Worm (Caenorhabditis elegans): Measurements from ENCODE around the gene C16C8.25.

Gene C16C8.25

DNA sequence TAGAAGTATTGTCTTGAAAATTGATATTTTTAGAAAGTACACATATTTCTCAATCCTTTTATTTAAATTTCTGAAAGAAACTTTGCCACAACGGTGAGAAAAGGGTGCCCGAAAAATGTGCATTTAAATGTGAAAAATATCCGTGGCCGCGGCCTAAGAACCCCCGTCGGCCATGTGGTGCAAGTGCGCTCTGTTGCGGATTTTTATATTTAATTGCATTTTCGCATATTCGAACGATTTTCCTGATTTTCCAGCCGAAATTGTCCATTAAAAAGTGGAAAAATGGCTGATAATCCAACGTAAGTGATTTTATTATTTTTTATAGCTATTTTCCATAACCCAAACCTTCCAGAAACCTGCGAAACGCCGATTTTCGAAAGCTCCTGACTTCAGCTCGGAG is 33.2 kb downstream of the C16C8.25 start, which contains the start of gene smu-2:
smu-2 (plus strand) TSS at position 178 of the 400 bp plus-strand sequence.
- TF ChIP-seq rcor-1 (GFP tag; IDR thresholded peaks at IDR 0.05) (peak; percentile 35; the same call in 1 of the 2 replicates), pha-4 (tag; optimal IDR thresholded peaks at IDR 0.05) (no peak), athp-1 (tag; optimal IDR thresholded peaks at IDR 0.05) (peak; percentile 70), somi-1 (GFP tag; optimal IDR thresholded peaks at IDR 0.05) (no peak), ceh-27 (GFP tag; optimal IDR thresholded peaks at IDR 0.05) (peak; percentile 72), K12H6.12 (tag; optimal IDR thresholded peaks at IDR 0.05) (peak; percentile 35), let-607 (tag; optimal IDR thresholded peaks at IDR 0.05) (peak in 1 of 2 experiments; percentile 18), ets-4 (GFP tag; optimal IDR thresholded peaks at IDR 0.05) (no peak), ztf-25 (GFP tag; IDR thresholded peaks at IDR 0.05) (0 out of 2 replicates have a peak, but pooled peaks have one; percentile 32), madf-8 (GFP tag; conservative IDR thresholded peaks at IDR 0.05) (peak; percentile 39), tbx-9 (tag; optimal IDR thresholded peaks at IDR 0.05; ENCODE audit: borderline replicate concordance) (no peak), lin-35 (GFP tag; optimal IDR thresholded peaks at IDR 0.05) (no peak), ceh-79 (tag; optimal IDR thresholded peaks at IDR 0.05) (no peak), let-526 (GFP tag; IDR thresholded peaks at IDR 0.05) (0 out of 2 replicates have a peak, but pooled peaks have one; percentile 42), Y79H2A.3 (GFP tag; conservative IDR thresholded peaks at IDR 0.05) (no peak), tbp1 (GFP tag; optimal IDR thresholded peaks at IDR 0.05) (peak; percentile 44), mel-28 (tag; optimal IDR thresholded peaks at IDR 0.05; ENCODE audit: borderline replicate concordance) (no peak), F49E8.2 (tag; optimal IDR thresholded peaks at IDR 0.05; ENCODE audit: insufficient read depth) (peak; percentile 1), D2030.7 (GFP tag; IDR thresholded peaks at IDR 0.05) (0 out of 2 replicates have a peak, but pooled peaks have one; percentile 15), attf-3 (GFP tag; conservative IDR thresholded peaks at IDR 0.05) (no peak; the same call in 1 of the 2 replicates), lin-26 (GFP tag; IDR thresholded peaks at IDR 0.05) (0 out of 2 replicates have a peak, but pooled peaks have one; percentile 34), snpc-4 (GFP tag; optimal IDR thresholded peaks at IDR 0.05) (no peak), snpc-4 (tag; optimal IDR thresholded peaks at IDR 0.05) (peak in 1 of 4 experiments; percentile 23), attf-5 (GFP tag; optimal IDR thresholded peaks at IDR 0.05) (peak; percentile 80), B0261.1 (tag; optimal IDR thresholded peaks at IDR 0.05) (peak; percentile 1), him-1 (tag; optimal IDR thresholded peaks at IDR 0.05) (peak; percentile 51), F57A8.1 (GFP tag; optimal IDR thresholded peaks at IDR 0.05) (no peak), ZK185.1 (tag; optimal IDR thresholded peaks at IDR 0.05; ENCODE audit: poor library complexity, severe bottlenecking) (no peak), Y56A3A.18 (GFP tag; IDR thresholded peaks at IDR 0.05) (no peak), mcd-1 (GFP tag; IDR thresholded peaks at IDR 0.05) (peak; percentile 97), rec-8 (tag; optimal IDR thresholded peaks at IDR 0.05) (peak; percentile 14 to 34), hmg-1.2 (GFP tag; IDR thresholded peaks at IDR 0.05) (peak; percentile 49; the same call in 1 of the 2 replicates), ztf-18 (tag; optimal IDR thresholded peaks at IDR 0.05) (peak; percentile 13), hlh-26 (GFP tag; conservative IDR thresholded peaks at IDR 0.05) (no peak), efl-1 (GFP tag; optimal IDR thresholded peaks at IDR 0.05) (peak; percentile 11), nhr-80 (tag; optimal IDR thresholded peaks at IDR 0.05) (no peak), lsl-1 (GFP tag; optimal IDR thresholded peaks at IDR 0.05) (peak; percentile 50), C06A6.2 (GFP tag; conservative IDR thresholded peaks at IDR 0.05) (no peak), Y67H2A.10 (GFP tag; conservative IDR thresholded peaks at IDR 0.05) (no peak), B0035.1 (tag; optimal IDR thresholded peaks at IDR 0.05) (no peak), ztf-22 (GFP tag; optimal IDR thresholded peaks at IDR 0.05) (no peak), ztf-26 (tag; optimal IDR thresholded peaks at IDR 0.05) (no peak), aptf-2 (GFP tag; conservative IDR thresholded peaks at IDR 0.05) (peak; percentile 66; the same call in 1 of the 2 replicates), egl-18 (GFP tag; IDR thresholded peaks at IDR 0.05) (no peak), zim-3 (tag; optimal IDR thresholded peaks at IDR 0.05) (no peak), ceh-58 (GFP tag; IDR thresholded peaks at IDR 0.05) (no peak), xnd-1 (tag; optimal IDR thresholded peaks at IDR 0.05) (no peak), tlf-1 (GFP tag; optimal IDR thresholded peaks at IDR 0.05) (no peak)

Measured in whole organism, young adult.